Worm (Caenorhabditis elegans): ENCODE data around the gene K12H6.9.

DNA sequence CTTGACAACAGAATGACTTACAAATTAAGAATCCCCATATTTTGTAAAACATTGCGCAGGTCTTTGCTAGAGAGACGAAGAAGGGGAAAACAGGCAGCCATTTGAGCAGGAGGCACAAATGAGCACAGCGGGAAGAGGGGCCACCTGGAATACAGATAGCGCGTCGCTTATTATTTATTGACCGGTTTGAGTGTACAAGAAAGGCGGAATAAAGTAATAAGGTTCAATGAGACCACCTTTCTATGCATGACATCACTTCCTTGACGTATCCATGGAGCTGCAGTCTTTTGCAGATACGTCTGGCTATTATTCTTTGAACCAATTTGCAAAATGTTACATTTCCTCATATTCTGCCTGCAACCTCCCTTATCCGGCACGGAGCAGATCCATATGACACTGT is 49.3 kb upstream of the K12H6.9 start, which contains the start of gene fbxb-111:
- TF ChIP-seq aly-1 (tag; optimal IDR thresholded peaks at IDR 0.05) (no peak), hnd-1 (tag; optimal IDR thresholded peaks at IDR 0.05) (no peak), scrt-1 (GFP tag; IDR thresholded peaks at IDR 0.05) (no peak), tra-4 (tag; optimal IDR thresholded peaks at IDR 0.05) (no peak), flt-1 (GFP tag; IDR thresholded peaks at IDR 0.05) (no peak), ceh-13 (GFP tag; optimal IDR thresholded peaks at IDR 0.05) (no peak), F13C5.2 (tag; optimal IDR thresholded peaks at IDR 0.05) (no peak), ama-1 (optimal IDR thresholded peaks at IDR 0.05) (no peak), ets-7 (tag; optimal IDR thresholded peaks at IDR 0.05) (no peak), sea-1 (GFP tag; conservative IDR thresholded peaks at IDR 0.05) (no peak), tbx-11 (GFP tag; IDR thresholded peaks at IDR 0.05) (no peak)
